Worm (Caenorhabditis elegans) whole organism, L4 larva: ENCODE measurements around the gene nhr-101.

Experiments used
- F10B5.3 ChIP-seq: sonication (generic microtip); optimal IDR thresholded peaks from 2 replicates; lab custom pipeline; 2016; ENCODE audit warnings: mild to moderate bottlenecking, missing genetic modification characterization, missing compliant biosample characterization
- F26F4.8 ChIP-seq: fragments of 200-800 bp; sonication (Bioruptor generic); conservative IDR thresholded peaks from 2 replicates; pipeline ENCODE4 v1.3.6; 2022; ENCODE audit warnings: missing genetic modification characterization, missing compliant biosample characterization
- F44E2.7 ChIP-seq: fragments of 200-800 bp; sonication (Bioruptor generic); IDR thresholded peaks from 2 replicates; pipeline ENCODE4 v2.1.2; 2022; ENCODE audit warnings: missing genetic modification characterization, missing compliant biosample characterization
- Y48G9A.11 ChIP-seq: fragments of 200-800 bp; sonication (Bioruptor generic); IDR thresholded peaks from 2 replicates; pipeline ENCODE4 v1.3.6; 2022; ENCODE audit warnings: missing genetic modification reagents, missing genetic modification characterization, missing compliant biosample characterization
- Y5F2A.4 ChIP-seq: fragments of 200-800 bp; sonication (Bioruptor generic); optimal IDR thresholded peaks from 2 replicates; lab custom pipeline; 2018; ENCODE audit warnings: mild to moderate bottlenecking, missing genetic modification characterization, missing compliant biosample characterization
- aha-1 ChIP-seq: fragments of 150-350 bp; peaks from one replicate; lab custom pipeline; 2014; ENCODE audit warnings: missing biosample characterization, missing genetic modification characterization
- ceh-28 ChIP-seq: fragments of 150-350 bp; optimal IDR thresholded peaks from 2 replicates; lab custom pipeline; 2014; ENCODE audit warnings: missing biosample characterization, missing genetic modification reagents, missing genetic modification characterization
- ceh-32 ChIP-seq: sonication (generic microtip); optimal IDR thresholded peaks from 2 replicates; lab custom pipeline; 2016; ENCODE audit warnings: mild to moderate bottlenecking, missing genetic modification characterization, missing compliant biosample characterization; ENCODE audit not compliant: poor library complexity
- ceh-82 ChIP-seq: sonication (generic microtip); optimal IDR thresholded peaks from 2 replicates; lab custom pipeline; 2017; ENCODE audit warnings: missing biosample characterization, missing genetic modification characterization
- cey-2 ChIP-seq: sonication (generic microtip); optimal IDR thresholded peaks from 3 replicates; lab custom pipeline; 2017; ENCODE audit warnings: missing genetic modification characterization, mild to moderate bottlenecking, missing compliant biosample characterization, antibody characterized with exemption, borderline replicate concordance; ENCODE audit not compliant: insufficient read depth
- ctbp-1 ChIP-seq: fragments of 200-800 bp; sonication (Bioruptor generic); IDR thresholded peaks from 2 replicates; pipeline ENCODE4 v1.3.6; 2022; ENCODE audit warnings: missing genetic modification reagents, missing genetic modification characterization, missing compliant biosample characterization
- daf-16 ChIP-seq, 3 experiments: sonication (generic microtip); optimal IDR thresholded peaks; 2 replicates each; lab custom pipeline; 2016 to 2017; ENCODE audit warnings: missing genetic modification characterization in 3 of 3, missing genetic modification reagents in 3 of 3, mild to moderate bottlenecking in 2 of 3, missing compliant biosample characterization in 2 of 3, missing biosample characterization in 1 of 3, moderate library complexity in 1 of 3
- dmd-6 ChIP-seq: fragments of 200-800 bp; sonication (Bioruptor generic); IDR thresholded peaks from 2 replicates; pipeline ENCODE4 v1.3.6; 2022; ENCODE audit warnings: missing genetic modification reagents, missing genetic modification characterization, missing compliant biosample characterization
- dmd-9 ChIP-seq: fragments of 200-800 bp; sonication (Bioruptor generic); IDR thresholded peaks from 2 replicates; pipeline ENCODE4 v1.3.6; 2022; ENCODE audit warnings: missing genetic modification reagents, missing genetic modification characterization, missing compliant biosample characterization
- dpl-1 ChIP-seq: fragments of 150-350 bp; optimal IDR thresholded peaks from 2 replicates; lab custom pipeline; 2014; ENCODE audit warnings: missing biosample characterization, missing genetic modification reagents, missing genetic modification characterization
- duxl-1 ChIP-seq: sonication (generic microtip); optimal IDR thresholded peaks from 2 replicates; lab custom pipeline; 2016; ENCODE audit warnings: mild to moderate bottlenecking, missing genetic modification characterization, moderate library complexity, missing compliant biosample characterization; ENCODE audit not compliant: poor library complexity
- egl-27 ChIP-seq: sonication (generic microtip); optimal IDR thresholded peaks from 3 replicates; lab custom pipeline; 2017; ENCODE audit warnings: missing biosample characterization, missing genetic modification reagents, missing genetic modification characterization
- fos-1 ChIP-seq: fragments of 150-350 bp; optimal IDR thresholded peaks from 2 replicates; lab custom pipeline; 2014; ENCODE audit warnings: missing biosample characterization, missing genetic modification characterization
- hif-1 ChIP-seq, 2 experiments: sonication (generic microtip); optimal IDR thresholded peaks; 2 replicates each; lab custom pipeline; 2016 to 2017; ENCODE audit warnings: missing compliant biosample characterization in 2 of 2, missing genetic modification characterization in 2 of 2, missing genetic modification reagents in 2 of 2, missing genotype in 2 of 2, mild to moderate bottlenecking in 1 of 2
- hlh-11 ChIP-seq: fragments of 200-800 bp; sonication (Bioruptor generic); optimal IDR thresholded peaks from 2 replicates; lab custom pipeline; 2018; ENCODE audit warnings: mild to moderate bottlenecking, missing genetic modification characterization, missing compliant biosample characterization
- hmg-1.1 ChIP-seq: fragments of 200-800 bp; sonication (Bioruptor generic); IDR thresholded peaks from 2 replicates; pipeline ENCODE4 v1.3.6; 2022; ENCODE audit warnings: missing genetic modification reagents, missing genetic modification characterization, missing compliant biosample characterization
- jun-1 ChIP-seq: fragments of 150-350 bp; optimal IDR thresholded peaks from 2 replicates; lab custom pipeline; 2014; ENCODE audit warnings: missing biosample characterization, missing genetic modification reagents, missing genetic modification characterization
- lim-7 ChIP-seq: fragments of 200-800 bp; sonication (Bioruptor generic); IDR thresholded peaks from 2 replicates; pipeline ENCODE4 v1.3.6; 2022; ENCODE audit warnings: missing genetic modification characterization, missing compliant biosample characterization
- lin-1 ChIP-seq: fragments of 200-800 bp; sonication (Bioruptor generic); IDR thresholded peaks from 2 replicates; pipeline ENCODE4 v1.3.6; 2022; ENCODE audit warnings: missing genetic modification reagents, missing genetic modification characterization, missing compliant biosample characterization
- lin-13 ChIP-seq: fragments of 150-350 bp; optimal IDR thresholded peaks from 2 replicates; lab custom pipeline; 2014; ENCODE audit warnings: missing biosample characterization, missing genetic modification reagents, missing genetic modification characterization
- lin-29 ChIP-seq: fragments of 200-800 bp; sonication (Bioruptor generic); IDR thresholded peaks from 2 replicates; pipeline ENCODE4 v1.3.6; 2022; ENCODE audit warnings: missing genetic modification reagents, missing genetic modification characterization, missing compliant biosample characterization
- lin-38 ChIP-seq: fragments of 200-800 bp; sonication (Bioruptor generic); IDR thresholded peaks from 2 replicates; pipeline ENCODE4 v1.3.6; 2022; ENCODE audit warnings: missing genetic modification reagents, missing genetic modification characterization, missing compliant biosample characterization
- lin-39 ChIP-seq: fragments of 150-350 bp; optimal IDR thresholded peaks from 2 replicates; lab custom pipeline; 2014; ENCODE audit warnings: missing biosample characterization, missing genetic modification reagents, missing genetic modification characterization
- lsy-2 ChIP-seq, 2 experiments: fragments of 150-350 bp in 1 of 2; sonication (generic microtip) in 1 of 2; optimal IDR thresholded peaks; 2 replicates each; lab custom pipeline; 2014 to 2017; ENCODE audit warnings: missing biosample characterization in 2 of 2, missing genetic modification characterization in 2 of 2
- mdl-1 ChIP-seq, 2 experiments: fragments of 150-350 bp in 1 of 2; sonication (generic microtip) in 1 of 2; optimal IDR thresholded peaks; 2 replicates each; lab custom pipeline; 2014 to 2017; ENCODE audit warnings: missing biosample characterization in 2 of 2, missing genetic modification characterization in 2 of 2
- mdt-29 ChIP-seq: fragments of 200-800 bp; sonication (Bioruptor generic); IDR thresholded peaks from 2 replicates; pipeline ENCODE4 v1.3.6; 2022; ENCODE audit warnings: missing genetic modification reagents, missing genetic modification characterization, missing compliant biosample characterization
- mep-1 ChIP-seq: fragments of 150-350 bp; sonication (generic microtip); optimal IDR thresholded peaks from 3 replicates; lab custom pipeline; 2014; ENCODE audit warnings: missing biosample characterization, missing genetic modification characterization
- mxl-2 ChIP-seq: fragments of 200-800 bp; sonication (Bioruptor generic); conservative IDR thresholded peaks from 2 replicates; pipeline ENCODE4 v1.3.6; 2022; ENCODE audit warnings: missing genetic modification reagents, missing genetic modification characterization, missing compliant biosample characterization
- nhr-102 ChIP-seq: sonication (generic microtip); optimal IDR thresholded peaks from 2 replicates; lab custom pipeline; 2016; ENCODE audit warnings: mild to moderate bottlenecking, missing genetic modification characterization, moderate library complexity, missing compliant biosample characterization
- nhr-237 ChIP-seq: sonication (generic microtip); optimal IDR thresholded peaks from 2 replicates; lab custom pipeline; 2017; ENCODE audit warnings: missing biosample characterization, missing genetic modification characterization
- nhr-25 ChIP-seq: sonication (generic microtip); optimal IDR thresholded peaks from 2 replicates; lab custom pipeline; 2017; ENCODE audit warnings: missing genetic modification characterization, mild to moderate bottlenecking, missing compliant biosample characterization, antibody characterized with exemption, moderate library complexity, borderline replicate concordance; ENCODE audit not compliant: insufficient read depth
- nhr-28 ChIP-seq: fragments of 150-350 bp; optimal IDR thresholded peaks from 2 replicates; lab custom pipeline; 2014; ENCODE audit warnings: missing biosample characterization, missing genetic modification characterization
- nhr-41 ChIP-seq: fragments of 200-800 bp; sonication (Bioruptor generic); IDR thresholded peaks from 2 replicates; pipeline ENCODE4 v1.3.6; 2022; ENCODE audit warnings: missing genetic modification reagents, missing genetic modification characterization, missing compliant biosample characterization
- nhr-76 ChIP-seq: fragments of 150-350 bp; optimal IDR thresholded peaks from 2 replicates; lab custom pipeline; 2014; ENCODE audit warnings: missing biosample characterization, missing genetic modification characterization
- pha-4 ChIP-seq, 2 experiments: fragments of 150-350 bp in 1 of 2; fragments of 200-800 bp in 1 of 2; sonication (Bioruptor generic) in 1 of 2; IDR thresholded peaks in 1 of 2; optimal IDR thresholded peaks in 1 of 2; 2 replicates each; pipeline versions ENCODE4 v1.3.6 to Lab custom; 2014 to 2022; ENCODE audit warnings: missing genetic modification characterization in 2 of 2, missing genetic modification reagents in 2 of 2, missing biosample characterization in 1 of 2, missing compliant biosample characterization in 1 of 2
- saeg-2 ChIP-seq: fragments of 200-800 bp; sonication (Bioruptor generic); IDR thresholded peaks from 2 replicates; pipeline ENCODE4 v1.3.6; 2022; ENCODE audit warnings: missing genetic modification reagents, missing genetic modification characterization, missing compliant biosample characterization
- set-16 ChIP-seq: fragments of 200-800 bp; sonication (Bioruptor generic); IDR thresholded peaks from 2 replicates; pipeline ENCODE4 v1.3.6; 2022; ENCODE audit warnings: missing genetic modification reagents, missing genetic modification characterization, missing compliant biosample characterization
- skn-1 ChIP-seq: fragments of 150-350 bp; optimal IDR thresholded peaks from 2 replicates; lab custom pipeline; 2014; ENCODE audit warnings: missing biosample characterization, missing genetic modification characterization
- snpc-1.2 ChIP-seq: fragments of 200-800 bp; sonication (Bioruptor generic); IDR thresholded peaks from 2 replicates; pipeline ENCODE4 v1.3.6; 2022; ENCODE audit warnings: missing genetic modification reagents, missing genetic modification characterization, missing compliant biosample characterization
- snpc-4 ChIP-seq: fragments of 150-350 bp; optimal IDR thresholded peaks from 2 replicates; lab custom pipeline; 2014; ENCODE audit warnings: missing biosample characterization, missing genetic modification characterization
- spr-3 ChIP-seq: fragments of 200-800 bp; sonication (Bioruptor generic); optimal IDR thresholded peaks from 2 replicates; lab custom pipeline; 2018; ENCODE audit warnings: mild to moderate bottlenecking, missing genetic modification characterization, missing compliant biosample characterization
- unc-130 ChIP-seq: sonication (generic microtip); optimal IDR thresholded peaks from 2 replicates; lab custom pipeline; 2016; ENCODE audit warnings: missing genetic modification reagents, missing genetic modification characterization, missing compliant biosample characterization
- unc-39 ChIP-seq: sonication (generic microtip); optimal IDR thresholded peaks from 2 replicates; lab custom pipeline; 2017; ENCODE audit warnings: missing biosample characterization, missing genetic modification characterization
- zip-11 ChIP-seq: fragments of 200-800 bp; sonication (Bioruptor generic); IDR thresholded peaks from 2 replicates; pipeline ENCODE4 v1.3.6; 2022; ENCODE audit warnings: missing genetic modification characterization, missing compliant biosample characterization
- zip-2 ChIP-seq: fragments of 150-350 bp; optimal IDR thresholded peaks from 2 replicates; lab custom pipeline; 2014; ENCODE audit warnings: missing biosample characterization, missing genetic modification characterization

Gene nhr-101

ce11 chrV:11521448-11521847 lies 48.8 kb upstream of the nhr-101 start, which contains the start of gene pafo-1 (continued):
- TF ChIP-seq daf-16 (GFP tag; optimal IDR thresholded peaks at IDR 0.05; lab: Kevin White, UChicago) (peak; percentile 32 to 75), daf-16 (tag; optimal IDR thresholded peaks at IDR 0.05; lab: Kevin White, UChicago) (no peak), pha-4 (GFP tag; IDR thresholded peaks at IDR 0.05; lab: Robert Waterston, UW) (no peak), pha-4 (tag; optimal IDR thresholded peaks at IDR 0.05; lab: Kevin White, UChicago) (no peak), lin-38 (GFP tag; lab: Robert Waterston, UW) (no peak), ceh-82 (tag; lab: Kevin White, UChicago) (no peak), dmd-6 (GFP tag; lab: Robert Waterston, UW) (peak; percentile 84), lim-7 (GFP tag; lab: Robert Waterston, UW) (0 out of 2 replicates have a peak, but pooled peaks have one; percentile 9), unc-39 (tag; lab: Kevin White, UChicago) (no peak), lin-1 (peak; percentile 50; the same call in 1 of the 2 replicates), hif-1 (tag; optimal IDR thresholded peaks at IDR 0.05; lab: Kevin White, UChicago) (peak in 1 of 2 experiments; percentile 45), nhr-237 (tag; lab: Kevin White, UChicago) (no peak), F44E2.7 (no peak), spr-3 (GFP tag; lab: Kevin White, UChicago) (peak; percentile 39), nhr-76 (tag; lab: Kevin White, UChicago) (no peak), duxl-1 (tag; lab: Kevin White, UChicago) (peak; percentile 86), set-16 (GFP tag; lab: Robert Waterston, UW) (no peak), aha-1 (tag; lab: Kevin White, UChicago) (peak; percentile 96), egl-27 (tag; lab: Kevin White, UChicago) (no peak), nhr-25 (tag; lab: Kevin White, UChicago) (no peak), snpc-4 (no peak), saeg-2 (GFP tag; lab: Robert Waterston, UW) (0 out of 2 replicates have a peak, but pooled peaks have one; percentile 39), lin-13 (peak; percentile 75), skn-1 (tag; lab: Kevin White, UChicago) (no peak), zip-11 (GFP tag; lab: Robert Waterston, UW) (no peak), lin-39 (no peak), dpl-1 (GFP tag; lab: Kevin White, UChicago) (peak; percentile 99), ceh-28 (tag; lab: Kevin White, UChicago) (no peak), Y5F2A.4 (no peak), fos-1 (tag; lab: Kevin White, UChicago) (no peak), hlh-11 (peak; percentile 85), F26F4.8 (no peak), nhr-102 (tag; lab: Kevin White, UChicago) (peak; percentile 91), cey-2 (tag; lab: Kevin White, UChicago) (no peak), unc-130 (no peak), dmd-9 (GFP tag; lab: Robert Waterston, UW) (no peak), mdt-29 (GFP tag; lab: Robert Waterston, UW) (peak; percentile 82), snpc-1.2 (GFP tag; lab: Robert Waterston, UW) (no peak), zip-2 (tag; lab: Kevin White, UChicago) (no peak), mep-1 (tag; lab: Kevin White, UChicago) (no peak), jun-1 (tag; lab: Kevin White, UChicago) (no peak), nhr-41 (GFP tag; lab: Robert Waterston, UW) (no peak), mxl-2 (GFP tag; lab: Robert Waterston, UW) (no peak), ceh-32 (tag; lab: Kevin White, UChicago) (peak; percentile 37), Y48G9A.11 (GFP tag; lab: Robert Waterston, UW) (0 out of 2 replicates have a peak, but pooled peaks have one; percentile 27), mdl-1 (tag; optimal IDR thresholded peaks at IDR 0.05; lab: Kevin White, UChicago) (peak in 1 of 2 experiments; percentile 52), lin-29 (GFP tag; lab: Robert Waterston, UW) (no peak), F10B5.3 (tag; lab: Kevin White, UChicago) (peak; percentile 73), nhr-28 (tag; lab: Kevin White, UChicago) (peak; percentile 79), ctbp-1 (GFP tag; lab: Robert Waterston, UW) (peak; percentile 84), hmg-1.1 (peak; percentile 81), lsy-2 (tag; optimal IDR thresholded peaks at IDR 0.05; lab: Kevin White, UChicago) (no peak)
